Fruit fly (Drosophila melanogaster): ENCODE data around the gene Wdr81.

Gene Wdr81

DNA sequence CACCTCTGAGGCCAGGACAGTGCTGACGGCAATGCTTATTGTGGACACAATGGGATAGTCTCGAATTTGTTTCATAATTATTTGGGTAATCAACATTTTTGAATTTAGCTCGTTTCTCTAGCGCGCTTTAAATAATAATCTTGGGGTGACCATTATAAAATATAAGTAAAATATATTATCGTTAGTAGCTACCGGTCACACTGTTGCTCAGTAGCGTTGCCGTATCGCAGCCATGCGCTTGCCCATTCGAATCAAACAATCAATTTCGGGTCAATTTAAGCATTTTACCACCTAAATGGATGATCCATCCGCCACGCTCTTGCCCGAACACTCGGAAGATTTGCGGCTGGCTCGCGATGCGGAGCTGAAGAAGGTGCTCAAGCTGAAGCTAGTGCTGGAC lies 31.0 kb downstream of the Wdr81 start, which contains the start of the genes zuc and dgt2 (continued):
- TF ChIP-seq Eip74EF (GFP tag; optimal IDR thresholded peaks at IDR 0.05) (no peak), CG1647 (GFP tag; optimal IDR thresholded peaks at IDR 0.05) (no peak), fd64A (GFP tag; optimal IDR thresholded peaks at IDR 0.05) (no peak), CG14860 (GFP tag; IDR thresholded peaks at IDR 0.05; ENCODE audit: partially characterized antibody) (no peak), zfh2 (GFP tag; optimal IDR thresholded peaks at IDR 0.05) (no peak), Lim3 (GFP tag; IDR thresholded peaks at IDR 0.05) (no peak), Dll (GFP tag; IDR thresholded peaks at IDR 0.05; ENCODE audit: partially characterized antibody) (0 out of 4 replicates have a peak, but pooled peaks have one; percentile 29), ranshi (GFP tag; IDR thresholded peaks at IDR 0.05) (peak; percentile 91), CG2120 (GFP tag; optimal IDR thresholded peaks at IDR 0.05) (no peak), CG9932 (GFP tag; IDR thresholded peaks at IDR 0.05) (no peak), gcm (GFP tag; optimal IDR thresholded peaks at IDR 0.05) (no peak), CG1832 (GFP tag; optimal IDR thresholded peaks at IDR 0.05) (no peak), CG9215 (GFP tag; IDR thresholded peaks at IDR 0.05) (no peak), wdn (GFP tag; IDR thresholded peaks at IDR 0.05) (no peak), zen (tag; optimal IDR thresholded peaks at IDR 0.05) (peak; percentile 7), CG6791 (GFP tag; IDR thresholded peaks at IDR 0.05; ENCODE audit: partially characterized antibody) (peak; percentile 52; the same call in 1 of the 3 replicates), gt (GFP tag; IDR thresholded peaks at IDR 0.05) (no peak), Hmx (GFP tag; optimal IDR thresholded peaks at IDR 0.05) (no peak), Xbp1 (GFP tag; optimal IDR thresholded peaks at IDR 0.05) (no peak), Nf-YB (GFP tag; optimal IDR thresholded peaks at IDR 0.05) (no peak), CG12942 (GFP tag; optimal IDR thresholded peaks at IDR 0.05) (no peak), pzg (GFP tag; optimal IDR thresholded peaks at IDR 0.05) (peak; percentile 71), Jarid2 (GFP tag; optimal IDR thresholded peaks at IDR 0.05) (no peak), CG3995 (GFP tag; optimal IDR thresholded peaks at IDR 0.05) (peak; percentile 10), fd102C (GFP tag; optimal IDR thresholded peaks at IDR 0.05) (no peak), usp (GFP tag; optimal IDR thresholded peaks at IDR 0.05) (no peak), CG17829 (tag; optimal IDR thresholded peaks at IDR 0.05) (peak; percentile 11), MTF-1 (GFP tag; optimal IDR thresholded peaks at IDR 0.05; ENCODE audit: borderline replicate concordance) (no peak), Max (GFP tag; optimal IDR thresholded peaks at IDR 0.05) (no peak), Sin3A (optimal IDR thresholded peaks at IDR 0.05) (peak; percentile 14), nerfin-2 (GFP tag; IDR thresholded peaks at IDR 0.05; ENCODE audit: partially characterized antibody) (no peak), CG15696 (tag; optimal IDR thresholded peaks at IDR 0.05) (no peak), CG4424 (GFP tag; optimal IDR thresholded peaks at IDR 0.05) (no peak), da (GFP tag; optimal IDR thresholded peaks at IDR 0.05) (no peak), Nf-YC (tag; optimal IDR thresholded peaks at IDR 0.05) (no peak), CG8359 (GFP tag; optimal IDR thresholded peaks at IDR 0.05; ENCODE audit: borderline replicate concordance) (no peak), Chrac-16 (GFP tag; optimal IDR thresholded peaks at IDR 0.05) (no peak), knrl (GFP tag; IDR thresholded peaks at IDR 0.05; ENCODE audit: partially characterized antibody) (0 out of 3 replicates have a peak, but pooled peaks have one; percentile 9), CG6683 (GFP tag; optimal IDR thresholded peaks at IDR 0.05) (no peak), CG31388 (GFP tag; optimal IDR thresholded peaks at IDR 0.05) (no peak), ATbp (GFP tag; optimal IDR thresholded peaks at IDR 0.05) (no peak), Dbx (GFP tag; IDR thresholded peaks at IDR 0.05) (no peak), Fer1 (GFP tag; optimal IDR thresholded peaks at IDR 0.05) (no peak), CG10321 (GFP tag; IDR thresholded peaks at IDR 0.05) (no peak), HLH54F (GFP tag; optimal IDR thresholded peaks at IDR 0.05) (no peak), Dref (GFP tag; IDR thresholded peaks at IDR 0.05) (no peak), CG10209 (GFP tag; optimal IDR thresholded peaks at IDR 0.05) (no peak), Hr78 (GFP tag; optimal IDR thresholded peaks at IDR 0.05) (no peak), Camta (GFP tag; optimal IDR thresholded peaks at IDR 0.05) (no peak), peb (GFP tag; IDR thresholded peaks at IDR 0.05) (no peak), Lpt (GFP tag; optimal IDR thresholded peaks at IDR 0.05) (no peak)
